Fruit fly (Drosophila melanogaster): ENCODE measurements around the gene CG10357.

CG10357 gene

dm6 chr3L:3632500-3633183, 17.5 kb downstream of the CG10357 start:
- TF ChIP-seq dmrt93B (GFP tag; optimal IDR thresholded peaks at IDR 0.05), result peak; percentile 9
- peak; percentile 2 for TF ChIP-seq psq (GFP tag; optimal IDR thresholded peaks at IDR 0.05)
- TF ChIP-seq Mio (GFP tag; optimal IDR thresholded peaks at IDR 0.05), result no peak
- TF ChIP-seq Sp1 (GFP tag; optimal IDR thresholded peaks at IDR 0.05), result peak; percentile 47
- TF ChIP-seq foxo (GFP tag; optimal IDR thresholded peaks at IDR 0.05), result peak in 1 of 2 experiments; percentile 15
- TF ChIP-seq Dif (GFP tag; optimal IDR thresholded peaks at IDR 0.05; ENCODE audit: partially characterized antibody), result peak; percentile 8
- TF ChIP-seq rgr (GFP tag; optimal IDR thresholded peaks at IDR 0.05), result no peak
- TF ChIP-seq jim (GFP tag; optimal IDR thresholded peaks at IDR 0.05), result no peak
- TF ChIP-seq Dfd (GFP tag; optimal IDR thresholded peaks at IDR 0.05), result peak; percentile 66

- TF ChIP-seq lola (GFP tag; optimal IDR thresholded peaks at IDR 0.05) (no peak), HLH106 (tag; optimal IDR thresholded peaks at IDR 0.05) (peak; percentile 59), Myc (optimal IDR thresholded peaks at IDR 0.05) (no peak), fru (GFP tag; optimal IDR thresholded peaks at IDR 0.05) (peak; percentile 29), brk (GFP tag; optimal IDR thresholded peaks at IDR 0.05) (peak; percentile 13), Sp1 (GFP tag; optimal IDR thresholded peaks at IDR 0.05) (peak; percentile 52), foxo (GFP tag; optimal IDR thresholded peaks at IDR 0.05) (peak in 1 of 2 experiments; percentile 54), CG32264 (GFP tag; optimal IDR thresholded peaks at IDR 0.05) (no peak), Rel (GFP tag; optimal IDR thresholded peaks at IDR 0.05) (no peak), Rel (tag; optimal IDR thresholded peaks at IDR 0.05) (no peak), Hnf4 (GFP tag; optimal IDR thresholded peaks at IDR 0.05) (peak; percentile 0), usp (GFP tag; optimal IDR thresholded peaks at IDR 0.05) (no peak), Dif (GFP tag; optimal IDR thresholded peaks at IDR 0.05; ENCODE audit: partially characterized antibody) (no peak), Dfd (GFP tag; optimal IDR thresholded peaks at IDR 0.05) (no peak), dmrt93B (GFP tag; optimal IDR thresholded peaks at IDR 0.05) (peak; percentile 20), rgr (GFP tag; optimal IDR thresholded peaks at IDR 0.05) (peak; percentile 28), OdsH (GFP tag; optimal IDR thresholded peaks at IDR 0.05) (peak; percentile 14), Jra (GFP tag; optimal IDR thresholded peaks at IDR 0.05) (no peak), dl (GFP tag; optimal IDR thresholded peaks at IDR 0.05; ENCODE audit: insufficient read depth in 1 of 2, partially characterized antibody in 2 of 2) (no peak), ey (GFP tag; optimal IDR thresholded peaks at IDR 0.05) (no peak), Hr78 (GFP tag; optimal IDR thresholded peaks at IDR 0.05) (no peak), tai (GFP tag; optimal IDR thresholded peaks at IDR 0.05) (no peak), Hr83 (GFP tag; optimal IDR thresholded peaks at IDR 0.05; ENCODE audit: poor library complexity, severe bottlenecking) (no peak), Vsx2 (GFP tag; optimal IDR thresholded peaks at IDR 0.05; ENCODE audit: partially characterized antibody) (no peak), psq (GFP tag; optimal IDR thresholded peaks at IDR 0.05) (peak; percentile 23), h (GFP tag; optimal IDR thresholded peaks at IDR 0.05) (peak; percentile 45)
Observed at dm6 chr3L:3634107-3634737, 19.0 kb downstream of the CG10357 start.

dm6 chr3L:3638587-3639312, 23.6 kb downstream of the CG10357 start:
- no peak for TF ChIP-seq Jra (GFP tag; optimal IDR thresholded peaks at IDR 0.05)
- no peak for TF ChIP-seq h (GFP tag; optimal IDR thresholded peaks at IDR 0.05)
- TF ChIP-seq Hnf4 (GFP tag; optimal IDR thresholded peaks at IDR 0.05), result peak; percentile 22
- TF ChIP-seq fru (GFP tag; optimal IDR thresholded peaks at IDR 0.05), result peak; percentile 16
- no peak for TF ChIP-seq sage (GFP tag; optimal IDR thresholded peaks at IDR 0.05)
- TF ChIP-seq HLH106 (tag; optimal IDR thresholded peaks at IDR 0.05), result no peak
- TF ChIP-seq foxo (GFP tag; optimal IDR thresholded peaks at IDR 0.05), result peak in 1 of 2 experiments; percentile 31
- TF ChIP-seq Sp1 (GFP tag; optimal IDR thresholded peaks at IDR 0.05), result no peak
- TF ChIP-seq CG32264 (GFP tag; optimal IDR thresholded peaks at IDR 0.05), result no peak
- no peak for TF ChIP-seq N (GFP tag; optimal IDR thresholded peaks at IDR 0.05)
- no peak for TF ChIP-seq Dif (GFP tag; optimal IDR thresholded peaks at IDR 0.05; ENCODE audit: partially characterized antibody)
- TF ChIP-seq jim (GFP tag; optimal IDR thresholded peaks at IDR 0.05), result no peak
- peak; percentile 41 for TF ChIP-seq OdsH (GFP tag; optimal IDR thresholded peaks at IDR 0.05)
- peak; percentile 59 for TF ChIP-seq sv (GFP tag; optimal IDR thresholded peaks at IDR 0.05)
- no peak for TF ChIP-seq dmrt93B (GFP tag; optimal IDR thresholded peaks at IDR 0.05)
- no peak for TF ChIP-seq psq (GFP tag; optimal IDR thresholded peaks at IDR 0.05)
- no peak for TF ChIP-seq Abd-B (GFP tag; optimal IDR thresholded peaks at IDR 0.05)
- no peak for TF ChIP-seq tai (GFP tag; optimal IDR thresholded peaks at IDR 0.05)
- TF ChIP-seq GATAd (GFP tag; optimal IDR thresholded peaks at IDR 0.05), result no peak
- TF ChIP-seq dl (GFP tag; optimal IDR thresholded peaks at IDR 0.05; ENCODE audit: insufficient read depth in 1 of 2, partially characterized antibody in 2 of 2), result no peak
- TF ChIP-seq pan (optimal IDR thresholded peaks at IDR 0.05), result no peak
- TF ChIP-seq woc (GFP tag; optimal IDR thresholded peaks at IDR 0.05), result no peak
- TF ChIP-seq dsf (GFP tag; optimal IDR thresholded peaks at IDR 0.05; ENCODE audit: borderline replicate concordance), result no peak
- no peak for TF ChIP-seq CrebA (GFP tag; optimal IDR thresholded peaks at IDR 0.05; ENCODE audit: borderline replicate concordance)
- TF ChIP-seq brk (GFP tag; optimal IDR thresholded peaks at IDR 0.05), result no peak
- TF ChIP-seq Vsx2 (GFP tag; optimal IDR thresholded peaks at IDR 0.05; ENCODE audit: partially characterized antibody), result no peak
- TF ChIP-seq ey (GFP tag; optimal IDR thresholded peaks at IDR 0.05), result peak; percentile 27
- no peak for TF ChIP-seq lola (GFP tag; optimal IDR thresholded peaks at IDR 0.05)
- TF ChIP-seq Hr83 (GFP tag; optimal IDR thresholded peaks at IDR 0.05; ENCODE audit: poor library complexity, severe bottlenecking), result no peak
- TF ChIP-seq usp (GFP tag; optimal IDR thresholded peaks at IDR 0.05), result no peak
- TF ChIP-seq CG9705 (GFP tag; optimal IDR thresholded peaks at IDR 0.05), result no peak
- no peak for TF ChIP-seq Hr78 (GFP tag; optimal IDR thresholded peaks at IDR 0.05)
- TF ChIP-seq Dfd (GFP tag; optimal IDR thresholded peaks at IDR 0.05), result no peak
- TF ChIP-seq Myc (optimal IDR thresholded peaks at IDR 0.05), result no peak
- peak; percentile 55 for TF ChIP-seq rgr (GFP tag; optimal IDR thresholded peaks at IDR 0.05)
